Fruit fly (Drosophila melanogaster) whole organism, embryonic: ENCODE measurements around the gene Osi9.
A peak's percentile ranks its signal among the peaks of the same experiment; 100 is the strongest.

Experiments
- ATbp ChIP-seq: fragments of 200-800 bp; sonication (Bioruptor generic); optimal IDR thresholded peaks from 2 replicates; lab custom pipeline; 2017; ENCODE audit warnings: missing biosample characterization, mild to moderate bottlenecking, missing genetic modification characterization, missing genetic modification reagents
- Blimp-1 ChIP-seq: fragments of 200-800 bp; sonication (Bioruptor generic); optimal IDR thresholded peaks from 3 replicates; lab custom pipeline; 2018; ENCODE audit warnings: missing biosample characterization, missing genetic modification characterization, mild to moderate bottlenecking, moderate library complexity, missing genetic modification reagents
- CG10462 ChIP-seq: fragments of 200-800 bp; sonication (Bioruptor generic); optimal IDR thresholded peaks from 2 replicates; lab custom pipeline; 2016; ENCODE audit warnings: missing biosample characterization, missing genetic modification characterization
- CG11085 ChIP-seq: fragments of 200-800 bp; sonication (Bioruptor generic); IDR thresholded peaks from 2 replicates; pipeline ENCODE4 v1.3.6; 2022; ENCODE audit warnings: missing biosample characterization, missing genetic modification characterization
- CG11504 ChIP-seq: fragments of 200-800 bp; sonication (Bioruptor generic); optimal IDR thresholded peaks from 3 replicates; lab custom pipeline; 2019; ENCODE audit warnings: missing biosample characterization, mild to moderate bottlenecking, missing genetic modification characterization, moderate library complexity
- CG17802 ChIP-seq: fragments of 200-800 bp; sonication (Bioruptor generic); optimal IDR thresholded peaks from 2 replicates; lab custom pipeline; 2018; ENCODE audit warnings: missing biosample characterization, mild to moderate bottlenecking, missing genetic modification characterization, moderate library complexity
- CG2875 ChIP-seq: fragments of 200-800 bp; sonication (Bioruptor generic); optimal IDR thresholded peaks from 2 replicates; lab custom pipeline; 2017; ENCODE audit warnings: missing biosample characterization, mild to moderate bottlenecking, missing genetic modification characterization, missing genetic modification reagents
- CG33557 ChIP-seq: fragments of 200-800 bp; sonication (Bioruptor generic); optimal IDR thresholded peaks from 2 replicates; lab custom pipeline; 2019; ENCODE audit warnings: missing biosample characterization, mild to moderate bottlenecking, missing genetic modification characterization, moderate library complexity
- CG4282 ChIP-seq: fragments of 200-800 bp; sonication (Bioruptor generic); optimal IDR thresholded peaks from 2 replicates; lab custom pipeline; 2016; ENCODE audit warnings: missing biosample characterization, missing genetic modification characterization
- CG5180 ChIP-seq: fragments of 200-800 bp; sonication (Bioruptor generic); optimal IDR thresholded peaks from 3 replicates; lab custom pipeline; 2017; ENCODE audit warnings: missing biosample characterization, missing genetic modification characterization, mild to moderate bottlenecking, moderate library complexity, missing genetic modification reagents
- CG6765 ChIP-seq: fragments of 200-800 bp; sonication (Bioruptor generic); optimal IDR thresholded peaks from 3 replicates; lab custom pipeline; 2017; ENCODE audit warnings: missing biosample characterization, mild to moderate bottlenecking, missing genetic modification characterization
- Dad ChIP-seq: fragments of 200-800 bp; sonication (Bioruptor generic); optimal IDR thresholded peaks from 3 replicates; lab custom pipeline; 2016; ENCODE audit warnings: missing biosample characterization, missing genetic modification characterization
- Drgx ChIP-seq: fragments of 200-800 bp; sonication (Bioruptor generic); IDR thresholded peaks from 2 replicates; pipeline ENCODE4 v1.3.6; 2022; ENCODE audit warnings: missing biosample characterization, missing genetic modification characterization
- Elba2 ChIP-seq: fragments of 200-800 bp; sonication (Bioruptor generic); optimal IDR thresholded peaks from 3 replicates; lab custom pipeline; 2016; ENCODE audit warnings: missing biosample characterization, missing genetic modification characterization
- Hmx ChIP-seq: fragments of 200-800 bp; sonication (Bioruptor generic); optimal IDR thresholded peaks from 2 replicates; lab custom pipeline; 2016; ENCODE audit warnings: missing biosample characterization, missing genetic modification characterization
- Hr78 ChIP-seq, 2 experiments: fragments of 200-800 bp in 1 of 2; fragments of >200 bp in 1 of 2; sonication (Bioruptor generic) in 1 of 2; optimal IDR thresholded peaks; 2 replicates each; lab custom pipeline; 2017 to 2019; ENCODE audit warnings: missing biosample characterization in 2 of 2, missing genetic modification characterization in 2 of 2, mild to moderate bottlenecking in 1 of 2, moderate library complexity in 1 of 2
- Lim3 ChIP-seq: fragments of 200-800 bp; sonication (Bioruptor generic); IDR thresholded peaks from 2 replicates; pipeline ENCODE4 v1.3.6; 2022; ENCODE audit warnings: missing biosample characterization, missing genetic modification characterization
- Nf-YB ChIP-seq: fragments of 200-800 bp; sonication (Bioruptor generic); optimal IDR thresholded peaks from 3 replicates; lab custom pipeline; 2019; ENCODE audit warnings: missing biosample characterization, mild to moderate bottlenecking, missing genetic modification characterization, moderate library complexity
- Ptx1 ChIP-seq: fragments of 200-800 bp; sonication (Bioruptor generic); IDR thresholded peaks from 2 replicates; pipeline ENCODE4 v1.3.6; 2022; ENCODE audit warnings: missing biosample characterization, missing genetic modification characterization
- Sox102F ChIP-seq: fragments of 200-800 bp; sonication (Bioruptor generic); optimal IDR thresholded peaks from 2 replicates; lab custom pipeline; 2018; ENCODE audit warnings: missing biosample characterization, mild to moderate bottlenecking, missing genetic modification characterization, moderate library complexity
- Spps ChIP-seq: fragments of 200-800 bp; sonication (Bioruptor generic); optimal IDR thresholded peaks from 2 replicates; lab custom pipeline; 2018; ENCODE audit warnings: missing biosample characterization, mild to moderate bottlenecking, missing genetic modification characterization
- bsh ChIP-seq, 2 experiments: fragments of 200-800 bp; sonication (Bioruptor generic); optimal IDR thresholded peaks; 2 replicates each; lab custom pipeline; 2017 to 2018; ENCODE audit warnings: mild to moderate bottlenecking in 2 of 2, missing biosample characterization in 2 of 2, missing genetic modification characterization in 2 of 2, moderate library complexity in 1 of 2
- fd102C ChIP-seq: fragments of 200-800 bp; sonication (Bioruptor generic); optimal IDR thresholded peaks from 2 replicates; lab custom pipeline; 2018; ENCODE audit warnings: missing biosample characterization, mild to moderate bottlenecking, missing genetic modification characterization, moderate library complexity
- gem ChIP-seq: fragments of 200-800 bp; sonication (Bioruptor generic); optimal IDR thresholded peaks from 2 replicates; lab custom pipeline; 2019; ENCODE audit warnings: missing biosample characterization, mild to moderate bottlenecking, missing genetic modification characterization, moderate library complexity
- inv ChIP-seq: fragments of 200-800 bp; sonication (Bioruptor generic); IDR thresholded peaks from 2 replicates; pipeline ENCODE4 v1.3.6; 2022; ENCODE audit warnings: missing biosample characterization, missing genetic modification characterization; ENCODE audit not compliant: partially characterized antibody
- jing ChIP-seq: fragments of 200-800 bp; sonication (Bioruptor generic); optimal IDR thresholded peaks from 2 replicates; lab custom pipeline; 2018; ENCODE audit warnings: missing biosample characterization, mild to moderate bottlenecking, missing genetic modification characterization
- kni ChIP-seq: fragments of 200-800 bp; sonication (Bioruptor generic); optimal IDR thresholded peaks from 3 replicates; lab custom pipeline; 2017; ENCODE audit warnings: mild to moderate bottlenecking, missing biosample characterization, missing genetic modification reagents, missing genetic modification characterization
- lmd ChIP-seq: fragments of 200-800 bp; sonication (Bioruptor generic); IDR thresholded peaks from 2 replicates; pipeline ENCODE4 v1.3.6; 2022; ENCODE audit warnings: missing biosample characterization, missing genetic modification characterization
- oc ChIP-seq: fragments of 200-800 bp; sonication (Bioruptor generic); optimal IDR thresholded peaks from 2 replicates; lab custom pipeline; 2018; ENCODE audit warnings: missing biosample characterization, mild to moderate bottlenecking, missing genetic modification characterization, moderate library complexity
- pan ChIP-seq, 4 experiments: fragments of >200 bp in 3 of 4; fragments of 200-800 bp in 1 of 4; sonication (Bioruptor generic) in 1 of 4; optimal IDR thresholded peaks in 3 of 4; IDR thresholded peaks in 1 of 4; 2 replicates each; pipeline versions ENCODE4 v1.3.6 to Lab custom; 2017 to 2022; ENCODE audit warnings: missing biosample characterization in 2 of 4, missing genetic modification characterization in 2 of 4, mixed read lengths in 1 of 4
- pb ChIP-seq: fragments of 200-800 bp; sonication (Bioruptor generic); optimal IDR thresholded peaks from 3 replicates; lab custom pipeline; 2016; ENCODE audit warnings: missing biosample characterization, missing genetic modification characterization
- prd ChIP-seq, 3 experiments: fragments of >200 bp in 2 of 3; fragments of 200-800 bp in 1 of 3; sonication (Bioruptor generic) in 1 of 3; optimal IDR thresholded peaks in 2 of 3; IDR thresholded peaks in 1 of 3; 2 replicates in 2 of 3; 3 replicates in 1 of 3; pipeline versions ENCODE4 v1.3.6 to Lab custom; 2017 to 2022; ENCODE audit warnings: missing biosample characterization in 1 of 3, missing genetic modification characterization in 1 of 3
- rib ChIP-seq: fragments of 200-800 bp; sonication (Bioruptor generic); IDR thresholded peaks from 2 replicates; pipeline ENCODE4 v1.3.6; 2022; ENCODE audit warnings: missing biosample characterization, missing genetic modification characterization
- sens ChIP-seq: fragments of 200-800 bp; sonication (Bioruptor generic); peaks from one replicate; lab custom pipeline; 2016; ENCODE audit warnings: missing biosample characterization, missing genetic modification characterization
- ttk ChIP-seq: fragments of 200-800 bp; sonication (Bioruptor generic); IDR thresholded peaks from 2 replicates; pipeline ENCODE4 v2.1.2; 2022; ENCODE audit warnings: missing biosample characterization, missing genetic modification characterization
- zfh2 ChIP-seq: fragments of 200-800 bp; sonication (Bioruptor generic); optimal IDR thresholded peaks from 2 replicates; lab custom pipeline; 2016; ENCODE audit warnings: missing biosample characterization, missing genetic modification characterization

Osi9 gene

dm6 chr3R:6211041-6211377, 49.0 kb upstream of the Osi9 start:
- no peak for TF ChIP-seq pb (GFP tag; lab: Kevin White, UChicago)
- TF ChIP-seq fd102C (GFP tag; lab: Kevin White, UChicago) = no peak
- no peak for TF ChIP-seq CG6765 (GFP tag; lab: Kevin White, UChicago)
- TF ChIP-seq jing = no peak
- TF ChIP-seq Blimp-1 (GFP tag; lab: Kevin White, UChicago) = peak; percentile 95
- peak in 1 of 2 experiments; percentile 9 for TF ChIP-seq Hr78 (GFP tag; optimal IDR thresholded peaks at IDR 0.05; lab: Kevin White, UChicago)
- no peak for TF ChIP-seq CG17802 (tag; lab: Kevin White, UChicago)
- TF ChIP-seq pan (optimal IDR thresholded peaks at IDR 0.05; lab: Kevin White, UChicago) = no peak
- no peak for TF ChIP-seq pan (GFP tag; optimal IDR thresholded peaks at IDR 0.05 in 1 of 2, IDR thresholded peaks at IDR 0.05 in 1 of 2)
- TF ChIP-seq ttk (GFP tag; lab: Robert Waterston, UW) = no peak
- TF ChIP-seq Ptx1 (GFP tag; lab: Robert Waterston, UW) = no peak
- no peak for TF ChIP-seq CG4282 (GFP tag; lab: Kevin White, UChicago)
- TF ChIP-seq kni (GFP tag; lab: Kevin White, UChicago) = peak; percentile 65
- TF ChIP-seq lmd = no peak
- TF ChIP-seq rib = no peak
- TF ChIP-seq Hmx (GFP tag; lab: Kevin White, UChicago) = no peak
- TF ChIP-seq sens (GFP tag; lab: Kevin White, UChicago) = no peak
- TF ChIP-seq CG11085 (GFP tag; lab: Robert Waterston, UW) = no peak
- TF ChIP-seq Nf-YB = no peak
- no peak for TF ChIP-seq Lim3 (GFP tag; lab: Robert Waterston, UW)
- TF ChIP-seq CG2875 = no peak
- peak; percentile 23 for TF ChIP-seq oc (tag; lab: Kevin White, UChicago)
- no peak for TF ChIP-seq CG5180 (GFP tag; lab: Kevin White, UChicago)
- TF ChIP-seq Drgx (GFP tag; lab: Robert Waterston, UW) = no peak

- TF ChIP-seq Sox102F (GFP tag; lab: Kevin White, UChicago) (peak; percentile 35), Dad (GFP tag; lab: Kevin White, UChicago) (no peak), zfh2 (GFP tag; lab: Kevin White, UChicago) (no peak), Spps (tag; lab: Kevin White, UChicago) (no peak), prd (optimal IDR thresholded peaks at IDR 0.05; lab: Kevin White, UChicago) (no peak), prd (GFP tag; IDR thresholded peaks at IDR 0.05; lab: Robert Waterston, UW) (0 out of 3 replicates have a peak, but pooled peaks have one; percentile 5), CG11504 (peak; percentile 8), CG10462 (GFP tag; lab: Kevin White, UChicago) (no peak), CG33557 (no peak), inv (no peak), sens (GFP tag; lab: Kevin White, UChicago) (peak; percentile 35), Blimp-1 (GFP tag; lab: Kevin White, UChicago) (peak; percentile 2), bsh (GFP tag; optimal IDR thresholded peaks at IDR 0.05; lab: Kevin White, UChicago) (no peak), Elba2 (no peak), ATbp (peak; percentile 26), gem (tag; lab: Kevin White, UChicago) (peak; percentile 5), Drgx (GFP tag; lab: Robert Waterston, UW) (peak; percentile 79)
Observed at dm6 chr3R:6214227-6214626, 45.8 kb upstream of the Osi9 start.
